Fruit fly (Drosophila melanogaster) S2 (cell line): ENCODE measurements around the gene Msr-110.

Experiments
- CG8478 ChIP-seq: fragments of >200 bp; optimal IDR thresholded peaks from 2 replicates; lab custom pipeline; 2018
- CTCF ChIP-seq, 2 experiments: fragments of >200 bp; optimal IDR thresholded peaks; 2 replicates each; lab custom pipeline; 2018

dm6 chr3L:5529241-5529640 is 47.9 kb downstream of the Msr-110 start, which contains the start of gene Lkr:
- TF ChIP-seq CTCF (optimal IDR thresholded peaks at IDR 0.05; lab: Kevin White, UChicago) = no peak
- no peak for TF ChIP-seq CG8478 (lab: Kevin White, UChicago)
